Fruit fly (Drosophila melanogaster): ENCODE measurements around the gene CG4502.

CG4502 gene

DNA sequence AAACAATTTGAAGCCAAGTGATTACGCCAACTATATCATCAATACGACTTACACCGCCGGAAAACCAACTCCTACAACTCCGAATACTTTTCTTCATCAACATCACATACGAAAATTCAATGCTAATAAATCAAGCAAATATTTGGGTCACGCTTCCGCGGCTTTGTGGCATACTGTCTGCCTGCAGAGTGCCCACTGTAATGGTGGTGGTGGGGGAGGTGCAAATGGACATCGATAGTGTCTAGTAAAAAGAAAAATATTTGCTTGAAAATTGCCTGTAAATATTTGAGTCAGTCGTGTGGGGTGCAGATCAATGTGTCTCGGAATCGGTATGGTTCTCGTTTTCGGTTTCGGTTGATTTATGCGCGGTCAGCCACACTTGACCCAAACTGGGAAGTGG lies 38.2 kb downstream of the CG4502 start:
- TF ChIP-seq esn (GFP tag; optimal IDR thresholded peaks at IDR 0.05) (no peak), fkh (GFP tag; optimal IDR thresholded peaks at IDR 0.05) (peak; percentile 48)

dm6 chr2L:7158798-7159197 lies 45.3 kb downstream of the CG4502 start:
- no peak for TF ChIP-seq pdm3 (GFP tag; optimal IDR thresholded peaks at IDR 0.05)
- TF ChIP-seq fkh (GFP tag; optimal IDR thresholded peaks at IDR 0.05): peak; percentile 60

dm6 chr2L:7157456-7157855 lies 46.6 kb downstream of the CG4502 start, which contains the start of gene Pvf3:
Pvf3 (minus strand) TSS chr2L:7157695.
- TF ChIP-seq achi (GFP tag; optimal IDR thresholded peaks at IDR 0.05): no peak
- TF ChIP-seq topi (GFP tag; optimal IDR thresholded peaks at IDR 0.05): no peak
- TF ChIP-seq pdm3 (GFP tag; optimal IDR thresholded peaks at IDR 0.05): no peak
- TF ChIP-seq ss (GFP tag; optimal IDR thresholded peaks at IDR 0.05): peak in 1 of 2 experiments; percentile 28
- no peak for TF ChIP-seq CG11294 (GFP tag; IDR thresholded peaks at IDR 0.05)
- no peak for TF ChIP-seq Smox (GFP tag; optimal IDR thresholded peaks at IDR 0.05)
- TF ChIP-seq Eip78C (GFP tag): peak; percentile 16
- TF ChIP-seq Ets96B (tag; optimal IDR thresholded peaks at IDR 0.05): no peak
- TF ChIP-seq CG8632 (GFP tag; optimal IDR thresholded peaks at IDR 0.05): no peak
- TF ChIP-seq Hr39 (GFP tag; optimal IDR thresholded peaks at IDR 0.05): no peak
- TF ChIP-seq CG3919 (GFP tag; optimal IDR thresholded peaks at IDR 0.05): no peak
- TF ChIP-seq dsx (GFP tag; optimal IDR thresholded peaks at IDR 0.05; ENCODE audit: poor library complexity, severe bottlenecking): peak; percentile 45
- TF ChIP-seq Ets21C (GFP tag; optimal IDR thresholded peaks at IDR 0.05): no peak
- TF ChIP-seq Sox14 (GFP tag; optimal IDR thresholded peaks at IDR 0.05): no peak
- TF ChIP-seq fkh (GFP tag; optimal IDR thresholded peaks at IDR 0.05): peak; percentile 11
- TF ChIP-seq CG6854 (GFP tag; optimal IDR thresholded peaks at IDR 0.05): no peak
- TF ChIP-seq CG31627 (GFP tag; optimal IDR thresholded peaks at IDR 0.05): no peak
- peak; percentile 60 for TF ChIP-seq svp (GFP tag)
- TF ChIP-seq CG16779 (tag; optimal IDR thresholded peaks at IDR 0.05): no peak
- TF ChIP-seq cyc (GFP tag; optimal IDR thresholded peaks at IDR 0.05): no peak
- no peak for TF ChIP-seq Eip93F (GFP tag; optimal IDR thresholded peaks at IDR 0.05)
- TF ChIP-seq CG3032 (tag; optimal IDR thresholded peaks at IDR 0.05): no peak
- TF ChIP-seq spab (GFP tag; optimal IDR thresholded peaks at IDR 0.05): no peak
- no peak for TF ChIP-seq CG6276 (GFP tag; optimal IDR thresholded peaks at IDR 0.05)
- no peak for TF ChIP-seq Hr4 (GFP tag; optimal IDR thresholded peaks at IDR 0.05)
- TF ChIP-seq CG11902 (GFP tag; optimal IDR thresholded peaks at IDR 0.05): no peak
- TF ChIP-seq CG32006 (GFP tag; optimal IDR thresholded peaks at IDR 0.05): no peak
- peak; percentile 71 for TF ChIP-seq CG1621 (tag; optimal IDR thresholded peaks at IDR 0.05)
- no peak for TF ChIP-seq Lpt (GFP tag; optimal IDR thresholded peaks at IDR 0.05)
- no peak for TF ChIP-seq CG4318 (GFP tag; optimal IDR thresholded peaks at IDR 0.05)
- TF ChIP-seq CG7368 (GFP tag; optimal IDR thresholded peaks at IDR 0.05): no peak
- no peak for TF ChIP-seq Blimp-1 (GFP tag; optimal IDR thresholded peaks at IDR 0.05)
- peak; percentile 39; the same call in 2 of the 3 replicates for TF ChIP-seq CG6163 (GFP tag; IDR thresholded peaks at IDR 0.05)
- TF ChIP-seq Hr38 (GFP tag; optimal IDR thresholded peaks at IDR 0.05): no peak
- no peak for TF ChIP-seq fd85E (GFP tag; optimal IDR thresholded peaks at IDR 0.05)
- TF ChIP-seq esn (GFP tag; optimal IDR thresholded peaks at IDR 0.05): no peak

dm6 chr2L:7154861-7155594 lies 49.0 kb downstream of the CG4502 start:
- TF ChIP-seq Smox (GFP tag; optimal IDR thresholded peaks at IDR 0.05) (peak; percentile 11), CG3032 (tag; optimal IDR thresholded peaks at IDR 0.05) (no peak), CG11762 (GFP tag; optimal IDR thresholded peaks at IDR 0.05; ENCODE audit: insufficient read depth) (no peak), CG10669 (GFP tag; optimal IDR thresholded peaks at IDR 0.05) (peak; percentile 15), Met (GFP tag; optimal IDR thresholded peaks at IDR 0.05) (peak; percentile 18), Sox102F (GFP tag; optimal IDR thresholded peaks at IDR 0.05) (peak; percentile 3), Gug (GFP tag; IDR thresholded peaks at IDR 0.05) (no peak), CG31627 (GFP tag; optimal IDR thresholded peaks at IDR 0.05) (peak; percentile 44), OdsH (GFP tag; optimal IDR thresholded peaks at IDR 0.05) (peak; percentile 21), pdm3 (GFP tag; optimal IDR thresholded peaks at IDR 0.05) (peak; percentile 20), Ets96B (tag; optimal IDR thresholded peaks at IDR 0.05) (peak; percentile 4), CG3919 (GFP tag; optimal IDR thresholded peaks at IDR 0.05) (peak; percentile 16), vri (GFP tag; optimal IDR thresholded peaks at IDR 0.05) (no peak), CG16779 (tag; optimal IDR thresholded peaks at IDR 0.05) (no peak), CG4318 (GFP tag; optimal IDR thresholded peaks at IDR 0.05) (no peak), CG6854 (GFP tag; optimal IDR thresholded peaks at IDR 0.05) (no peak), Hr4 (GFP tag; optimal IDR thresholded peaks at IDR 0.05) (peak; percentile 30), net (GFP tag; optimal IDR thresholded peaks at IDR 0.05) (peak; percentile 14), CG6808 (GFP tag; optimal IDR thresholded peaks at IDR 0.05) (peak; percentile 18), CG7368 (GFP tag; optimal IDR thresholded peaks at IDR 0.05) (no peak)

Measured in whole organism, prepupa.